Fruit fly (Drosophila melanogaster): ENCODE results near the gene CG4730.

Gene CG4730

dm6 chr3R:25633865-25634460, 44.5 kb downstream of the CG4730 start:
- TF ChIP-seq Mnt (GFP tag; optimal IDR thresholded peaks at IDR 0.05), result no peak
- no peak for TF ChIP-seq pad (GFP tag; optimal IDR thresholded peaks at IDR 0.05)
- no peak for TF ChIP-seq Crg-1 (GFP tag; optimal IDR thresholded peaks at IDR 0.05)
- no peak for TF ChIP-seq cnc (optimal IDR thresholded peaks at IDR 0.05)
- no peak for TF ChIP-seq bab1 (GFP tag; optimal IDR thresholded peaks at IDR 0.05)
- TF ChIP-seq kay (GFP tag; ENCODE audit: borderline replicate concordance), result no peak
- no peak for TF ChIP-seq tj (GFP tag; optimal IDR thresholded peaks at IDR 0.05)
- TF ChIP-seq Hr96 (GFP tag; optimal IDR thresholded peaks at IDR 0.05), result no peak
- TF ChIP-seq ovo (GFP tag; optimal IDR thresholded peaks at IDR 0.05), result no peak
- no peak for TF ChIP-seq CG7101 (tag; optimal IDR thresholded peaks at IDR 0.05)
- TF ChIP-seq cic (GFP tag; optimal IDR thresholded peaks at IDR 0.05), result no peak
- no peak for TF ChIP-seq CG1620 (GFP tag; optimal IDR thresholded peaks at IDR 0.05)
- no peak for TF ChIP-seq CG14711 (tag; optimal IDR thresholded peaks at IDR 0.05)
- no peak for TF ChIP-seq toe (GFP tag; optimal IDR thresholded peaks at IDR 0.05)
- no peak for TF ChIP-seq CG7045 (GFP tag; optimal IDR thresholded peaks at IDR 0.05)
- no peak for TF ChIP-seq CG11617 (GFP tag; optimal IDR thresholded peaks at IDR 0.05)

DNA sequence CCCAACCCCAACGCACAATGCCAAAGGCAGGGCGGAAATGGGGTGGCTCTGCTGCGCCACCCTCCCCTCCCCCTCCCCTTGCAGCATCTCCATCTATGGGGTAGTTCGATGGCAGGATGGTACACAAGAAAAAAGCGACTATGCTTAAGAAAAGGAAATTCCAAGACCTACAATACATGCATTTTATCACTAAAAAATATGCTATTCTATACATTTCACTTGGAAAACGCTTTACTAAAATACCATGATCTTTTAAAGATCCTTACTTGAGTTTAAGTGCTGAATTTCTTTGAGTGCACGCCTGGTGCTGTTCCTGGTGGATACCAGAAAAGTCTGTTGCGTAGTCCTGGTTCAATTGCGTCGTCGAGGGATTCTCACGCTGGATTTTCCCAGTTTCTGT, 47.4 kb downstream of the CG4730 start:
- TF ChIP-seq ovo (GFP tag; optimal IDR thresholded peaks at IDR 0.05), result no peak
- no peak for TF ChIP-seq Crg-1 (GFP tag; optimal IDR thresholded peaks at IDR 0.05)
- TF ChIP-seq CG11617 (GFP tag; optimal IDR thresholded peaks at IDR 0.05), result no peak
- TF ChIP-seq pad (GFP tag; optimal IDR thresholded peaks at IDR 0.05), result no peak
- TF ChIP-seq CG33017 (tag; optimal IDR thresholded peaks at IDR 0.05), result no peak
- no peak for TF ChIP-seq CG14711 (tag; optimal IDR thresholded peaks at IDR 0.05)
- TF ChIP-seq CG7101 (tag; optimal IDR thresholded peaks at IDR 0.05), result no peak
- TF ChIP-seq CG7045 (GFP tag; optimal IDR thresholded peaks at IDR 0.05), result no peak
- TF ChIP-seq cic (GFP tag; optimal IDR thresholded peaks at IDR 0.05), result no peak
- no peak for TF ChIP-seq kay (GFP tag; ENCODE audit: borderline replicate concordance)

- no peak for TF ChIP-seq toe (GFP tag; optimal IDR thresholded peaks at IDR 0.05)
- TF ChIP-seq bab1 (GFP tag; optimal IDR thresholded peaks at IDR 0.05), result no peak
- no peak for TF ChIP-seq Clk (GFP tag; optimal IDR thresholded peaks at IDR 0.05)
- TF ChIP-seq CG33017 (tag; optimal IDR thresholded peaks at IDR 0.05), result no peak
- no peak for TF ChIP-seq Hr96 (GFP tag; optimal IDR thresholded peaks at IDR 0.05)
- TF ChIP-seq CG14711 (tag; optimal IDR thresholded peaks at IDR 0.05), result no peak
- no peak for TF ChIP-seq CG11617 (GFP tag; optimal IDR thresholded peaks at IDR 0.05)
- no peak for TF ChIP-seq kay (GFP tag; ENCODE audit: borderline replicate concordance)
- TF ChIP-seq cic (GFP tag; optimal IDR thresholded peaks at IDR 0.05), result no peak
- TF ChIP-seq pad (GFP tag; optimal IDR thresholded peaks at IDR 0.05), result no peak
Observed at dm6 chr3R:25630541-25630940, 47.9 kb downstream of the CG4730 start.

DNA sequence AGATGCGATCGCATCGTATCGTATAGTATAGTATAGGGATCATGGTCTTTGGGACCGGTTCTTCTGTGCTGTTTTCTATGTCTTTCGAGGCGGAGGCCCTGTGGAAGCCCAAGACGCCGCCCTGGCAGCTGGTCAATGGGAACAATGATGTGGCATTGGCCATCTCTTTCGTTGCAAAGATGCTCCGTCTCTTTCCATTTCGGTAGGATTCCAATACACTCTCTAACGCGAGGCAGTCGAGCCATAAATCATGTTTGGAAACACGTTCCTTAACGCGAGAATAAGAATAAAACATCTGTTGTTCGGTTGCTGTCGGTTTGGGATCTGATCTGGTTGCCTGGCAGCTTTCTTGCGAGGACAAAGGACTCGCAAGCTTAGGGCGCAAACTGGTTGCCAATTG, 49.8 kb downstream of the CG4730 start:
- no peak for TF ChIP-seq CG33017 (tag; optimal IDR thresholded peaks at IDR 0.05)
- TF ChIP-seq Clk (GFP tag; optimal IDR thresholded peaks at IDR 0.05), result no peak
- TF ChIP-seq CG5204 (GFP tag; optimal IDR thresholded peaks at IDR 0.05), result no peak
- TF ChIP-seq kay (GFP tag; ENCODE audit: borderline replicate concordance), result no peak
- no peak for TF ChIP-seq tj (GFP tag; optimal IDR thresholded peaks at IDR 0.05)
- no peak for TF ChIP-seq ovo (GFP tag; optimal IDR thresholded peaks at IDR 0.05)

Data from whole organism, adult.